Worm (Caenorhabditis elegans) whole organism, midembryonic: ENCODE measurements around the gene clhm-1.

Experiments used
- T22C8.4 ChIP-seq: fragments of 200-800 bp; sonication (Bioruptor generic); IDR thresholded peaks from 2 replicates; pipeline ENCODE4 v1.3.6; 2022; ENCODE audit warnings: missing genetic modification characterization, missing compliant biosample characterization
- cog-1 ChIP-seq: sonication (generic microtip); optimal IDR thresholded peaks from 2 replicates; lab custom pipeline; 2016; ENCODE audit warnings: missing genetic modification characterization, missing compliant biosample characterization
- flt-1 ChIP-seq: fragments of 200-800 bp; sonication (Bioruptor generic); IDR thresholded peaks from 2 replicates; pipeline ENCODE4 v1.3.6; 2022; ENCODE audit warnings: missing genetic modification characterization, missing compliant biosample characterization
- klf-2 ChIP-seq: fragments of 200-800 bp; sonication (Bioruptor generic); conservative IDR thresholded peaks from 2 replicates; pipeline ENCODE4 v1.3.6; 2022; ENCODE audit warnings: missing genetic modification reagents, missing genetic modification characterization, missing compliant biosample characterization
- med-1 ChIP-seq: sonication (generic microtip); optimal IDR thresholded peaks from 2 replicates; lab custom pipeline; 2017; ENCODE audit warnings: missing genetic modification characterization, mild to moderate bottlenecking, missing compliant biosample characterization, antibody characterized with exemption, missing genetic modification reagents; ENCODE audit not compliant: insufficient read depth
- ref-1 ChIP-seq: fragments of 200-800 bp; sonication (Bioruptor generic); conservative IDR thresholded peaks from 2 replicates; pipeline ENCODE4 v1.3.6; 2022; ENCODE audit warnings: missing genetic modification reagents, missing genetic modification characterization, missing compliant biosample characterization
- tab-1 ChIP-seq: fragments of 200-800 bp; sonication (Bioruptor generic); IDR thresholded peaks from 2 replicates; pipeline ENCODE4 v1.3.6; 2022; ENCODE audit warnings: missing genetic modification characterization, missing compliant biosample characterization
- ztf-23 ChIP-seq: fragments of 200-800 bp; sonication (Bioruptor generic); IDR thresholded peaks from 2 replicates; pipeline ENCODE4 v1.3.6; 2022; ENCODE audit warnings: missing genetic modification reagents, missing genetic modification characterization, missing compliant biosample characterization
- ztf-29 ChIP-seq: fragments of 200-800 bp; sonication (Bioruptor generic); IDR thresholded peaks from 2 replicates; pipeline ENCODE4 v1.3.6; 2022; ENCODE audit warnings: missing genetic modification reagents, missing genetic modification characterization, missing compliant biosample characterization

Gene clhm-1

DNA sequence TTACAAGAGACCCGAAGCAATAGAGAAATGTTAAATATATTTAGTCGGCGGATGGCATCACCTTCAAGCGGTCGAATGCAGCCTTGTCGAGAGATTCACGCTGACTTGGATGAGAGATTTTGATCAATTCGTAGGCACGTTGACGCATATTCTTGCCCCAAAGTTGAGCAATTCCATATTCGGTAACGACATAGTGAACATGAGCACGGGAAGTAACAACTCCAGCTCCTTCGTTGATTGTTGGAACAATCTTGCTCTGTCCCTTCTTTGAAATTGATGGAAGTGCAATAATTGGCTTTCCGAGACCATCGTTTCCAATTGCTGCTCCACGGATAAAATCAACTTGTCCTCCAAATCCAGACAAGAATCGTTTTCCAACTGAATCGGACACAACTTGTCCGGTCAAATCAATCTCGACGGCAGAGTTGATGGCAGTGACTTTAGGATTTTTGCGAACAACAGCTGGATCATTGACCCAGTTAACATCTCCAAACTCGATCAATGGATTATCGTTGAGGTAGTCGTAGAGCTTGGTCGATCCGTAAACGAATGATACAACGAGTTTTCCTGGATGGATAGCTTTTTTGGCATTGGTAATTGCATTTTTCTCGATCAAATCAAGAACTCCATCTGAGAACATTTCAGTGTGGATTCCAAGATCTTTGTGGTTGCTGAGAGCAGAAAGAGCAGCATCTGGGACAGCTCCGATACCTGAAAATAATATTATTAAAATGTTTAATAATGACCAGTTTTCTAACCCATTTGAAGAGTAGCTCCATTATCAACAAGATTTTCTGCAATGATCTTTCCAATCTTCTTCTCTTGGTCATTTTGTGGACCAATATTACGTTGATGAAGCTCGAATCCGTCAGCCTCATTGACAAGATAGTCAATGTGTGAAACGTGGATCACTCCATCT lies 18.1 kb upstream of the clhm-1 start:
- no peak for TF ChIP-seq ref-1 (GFP tag; lab: Robert Waterston, UW)
- TF ChIP-seq cog-1 (tag; lab: Kevin White, UChicago), result no peak
- TF ChIP-seq klf-2 (GFP tag; lab: Robert Waterston, UW), result no peak
- no peak for TF ChIP-seq flt-1 (GFP tag; lab: Robert Waterston, UW)
- no peak for TF ChIP-seq ztf-23
- no peak for TF ChIP-seq tab-1
- no peak for TF ChIP-seq ztf-29 (GFP tag; lab: Robert Waterston, UW)
- TF ChIP-seq T22C8.4 (GFP tag; lab: Robert Waterston, UW), result no peak
- TF ChIP-seq med-1 (GFP tag; lab: Kevin White, UChicago), result no peak

DNA sequence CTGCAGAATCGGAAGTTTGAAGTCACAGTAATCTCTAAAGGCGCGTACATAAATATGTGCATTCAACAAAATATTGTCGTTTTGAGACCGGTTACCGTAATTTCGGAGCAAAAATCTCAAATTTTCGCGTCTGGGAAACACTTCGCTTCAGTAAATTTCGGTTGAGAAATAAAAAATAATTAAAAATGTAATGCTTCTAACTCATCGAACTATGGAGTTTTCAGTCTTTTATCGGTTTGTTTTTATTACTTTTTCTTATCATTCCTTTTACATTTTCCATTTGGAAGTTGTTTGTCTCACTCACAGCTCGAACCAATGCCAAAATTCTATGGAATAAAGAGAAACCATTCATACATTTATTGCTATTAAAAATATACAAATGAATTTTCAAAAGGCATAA lies 17.4 kb upstream of the clhm-1 start:
- TF ChIP-seq flt-1 (GFP tag; lab: Robert Waterston, UW) (no peak), med-1 (GFP tag; lab: Kevin White, UChicago) (no peak), ztf-29 (GFP tag; lab: Robert Waterston, UW) (no peak), cog-1 (tag; lab: Kevin White, UChicago) (no peak), ref-1 (GFP tag; lab: Robert Waterston, UW) (no peak), ztf-23 (no peak), klf-2 (GFP tag; lab: Robert Waterston, UW) (no peak), tab-1 (no peak), T22C8.4 (GFP tag; lab: Robert Waterston, UW) (no peak)

DNA sequence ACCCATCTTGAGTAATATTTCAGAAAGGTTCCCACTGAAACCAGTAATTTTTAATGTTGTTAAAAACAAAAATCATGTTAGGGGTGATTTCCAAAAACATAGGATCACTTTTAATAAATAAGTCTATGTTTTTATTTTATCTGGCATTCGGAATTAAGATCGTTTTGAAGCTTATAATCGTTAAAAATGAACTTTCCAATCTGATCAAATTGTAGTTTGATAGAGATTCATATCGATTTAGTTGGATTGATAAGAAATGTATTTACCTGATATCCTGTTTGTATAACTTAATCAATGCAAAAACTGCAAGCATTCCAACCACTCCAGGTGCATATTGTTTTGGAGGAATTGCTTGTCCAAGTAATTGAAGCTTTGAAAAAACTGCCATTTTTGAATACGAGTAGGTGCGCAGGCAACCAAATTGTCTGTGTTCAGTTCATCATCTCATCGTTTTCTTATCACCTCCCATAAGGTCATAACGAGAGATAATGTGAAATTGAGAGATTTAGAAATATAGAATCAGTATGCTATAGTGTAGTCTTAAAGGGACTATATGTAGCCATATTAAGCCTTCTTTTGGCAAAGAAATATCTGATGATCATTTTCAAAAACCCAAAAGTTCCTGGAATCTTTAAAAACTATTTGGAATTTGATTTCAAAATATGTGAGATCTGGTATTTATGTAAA lies 16.7 kb upstream of the clhm-1 start, which contains the start of gene pmp-2:
pmp-2 (minus strand) TSS at position 487 of the 687 bp plus-strand sequence.
- TF ChIP-seq flt-1 (GFP tag; lab: Robert Waterston, UW) (no peak), ztf-23 (no peak), tab-1 (no peak), cog-1 (tag; lab: Kevin White, UChicago) (no peak)

DNA sequence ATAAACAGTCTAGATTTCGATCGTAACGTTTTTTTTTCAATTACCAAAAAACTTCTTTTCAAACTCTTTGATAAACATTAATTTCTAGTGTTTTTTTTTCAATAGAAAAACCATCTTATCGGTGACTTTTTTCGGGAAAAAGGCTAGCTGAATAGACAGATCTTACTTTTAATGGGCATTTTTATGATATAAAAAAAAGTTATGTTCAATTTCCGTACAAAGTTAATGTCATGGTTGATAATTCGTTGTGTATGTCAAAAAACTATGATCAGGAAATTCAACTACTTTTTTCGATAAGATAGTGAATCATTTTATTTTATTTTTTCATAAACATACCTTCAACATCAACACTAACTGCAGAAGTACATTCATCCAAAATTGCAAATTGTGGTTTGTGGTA lies 13.8 kb upstream of the clhm-1 start:
- TF ChIP-seq tab-1 (no peak), ztf-29 (GFP tag; lab: Robert Waterston, UW) (no peak), flt-1 (GFP tag; lab: Robert Waterston, UW) (no peak), klf-2 (GFP tag; lab: Robert Waterston, UW) (no peak), ref-1 (GFP tag; lab: Robert Waterston, UW) (no peak), T22C8.4 (GFP tag; lab: Robert Waterston, UW) (no peak), med-1 (GFP tag; lab: Kevin White, UChicago) (no peak), ztf-23 (no peak), cog-1 (tag; lab: Kevin White, UChicago) (no peak)

DNA sequence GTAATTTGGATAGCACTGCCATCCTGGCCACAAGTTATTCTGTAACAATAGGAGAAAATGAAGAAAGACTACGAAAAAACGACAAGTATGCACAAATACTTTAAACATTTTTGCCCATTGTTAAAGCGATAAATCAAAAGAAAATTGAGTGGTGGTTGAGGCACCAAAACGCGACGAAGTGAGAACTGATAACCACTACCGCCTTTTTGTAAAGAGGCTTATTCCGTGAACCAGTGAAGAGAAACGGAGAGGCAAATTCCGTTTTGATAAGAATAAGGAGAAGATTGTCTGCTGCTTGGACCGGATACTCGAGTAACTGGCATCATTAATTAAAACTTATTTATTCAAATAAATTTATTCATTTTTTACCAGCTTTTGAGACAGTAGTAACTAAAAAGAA lies 12.9 kb upstream of the clhm-1 start, which contains the start of gene pmp-1:
pmp-1 (minus strand) TSS at position 39 of the 400 bp plus-strand sequence.
- TF ChIP-seq cog-1 (tag; lab: Kevin White, UChicago) (no peak), ztf-23 (no peak), flt-1 (GFP tag; lab: Robert Waterston, UW) (no peak), med-1 (GFP tag; lab: Kevin White, UChicago) (no peak), klf-2 (GFP tag; lab: Robert Waterston, UW) (no peak), ztf-29 (GFP tag; lab: Robert Waterston, UW) (no peak)

DNA sequence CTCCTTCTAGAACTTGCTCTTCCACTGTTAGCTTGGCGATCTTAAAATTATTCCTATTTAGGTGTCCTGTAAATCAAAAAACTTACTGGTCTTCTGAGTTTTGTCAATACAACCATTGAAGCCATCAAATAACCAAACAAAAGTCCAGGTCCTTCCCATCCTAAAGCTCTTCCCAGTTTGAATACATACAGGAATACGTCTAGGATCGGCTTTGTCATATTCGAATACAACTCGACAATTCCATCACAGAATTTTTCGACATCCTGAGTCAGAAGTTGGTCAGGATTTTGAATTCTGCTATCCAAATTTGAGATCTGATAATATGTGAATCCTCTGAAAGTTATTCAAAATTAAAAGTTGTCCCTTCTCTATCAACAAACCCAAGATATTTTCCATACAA lies 11.5 kb upstream of the clhm-1 start:
- TF ChIP-seq ref-1 (GFP tag; lab: Robert Waterston, UW) (no peak), ztf-23 (no peak), cog-1 (tag; lab: Kevin White, UChicago) (no peak), med-1 (GFP tag; lab: Kevin White, UChicago) (no peak), ztf-29 (GFP tag; lab: Robert Waterston, UW) (no peak)

DNA sequence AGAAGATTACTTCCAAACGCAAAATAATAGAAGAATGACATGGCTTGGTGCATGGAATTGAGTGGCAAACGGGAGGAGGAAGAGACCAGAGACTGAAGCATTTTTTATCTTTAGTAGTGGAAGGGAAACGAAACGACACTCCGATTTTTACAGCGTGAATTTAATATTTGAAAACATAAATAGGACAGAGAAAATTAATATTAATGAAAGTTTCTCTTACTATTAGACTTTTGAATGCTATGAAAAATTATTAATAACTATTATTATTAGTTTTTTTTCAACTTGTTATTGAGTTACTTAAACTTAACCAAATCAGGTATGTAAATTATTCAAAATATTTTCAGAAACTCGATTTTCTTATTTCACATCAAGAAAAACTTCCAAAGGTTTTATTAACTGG lies 9.3 kb upstream of the clhm-1 start, which contains the start of gene C44B7.7:
C44B7.7 (minus strand) TSS at position 101 of the 400 bp plus-strand sequence.
- TF ChIP-seq ztf-23, result no peak
- no peak for TF ChIP-seq ztf-29 (GFP tag; lab: Robert Waterston, UW)
- TF ChIP-seq med-1 (GFP tag; lab: Kevin White, UChicago), result no peak
- no peak for TF ChIP-seq tab-1
- TF ChIP-seq flt-1 (GFP tag; lab: Robert Waterston, UW), result no peak
- no peak for TF ChIP-seq klf-2 (GFP tag; lab: Robert Waterston, UW)
- no peak for TF ChIP-seq T22C8.4 (GFP tag; lab: Robert Waterston, UW)
- no peak for TF ChIP-seq cog-1 (tag; lab: Kevin White, UChicago)
- TF ChIP-seq ref-1 (GFP tag; lab: Robert Waterston, UW), result no peak

DNA sequence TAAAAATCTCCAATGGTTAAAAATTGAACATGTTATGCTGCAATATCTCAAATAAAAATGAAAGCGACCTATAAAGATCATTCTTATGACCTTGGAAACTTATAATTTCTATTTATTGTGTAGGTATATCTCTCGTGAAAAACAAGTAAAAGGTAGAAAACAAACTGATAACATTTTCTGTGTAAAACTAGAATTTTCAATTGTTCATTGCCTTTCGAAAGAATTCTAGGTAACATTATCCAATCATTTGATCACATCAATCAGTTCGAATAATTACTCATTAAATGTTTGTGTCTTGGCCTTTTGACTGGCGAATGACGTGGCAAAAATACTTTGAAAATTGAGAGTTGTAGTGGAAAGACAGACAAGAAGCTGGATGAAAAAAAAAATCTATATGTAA lies 7.1 kb upstream of the clhm-1 start:
- no peak for TF ChIP-seq tab-1
- TF ChIP-seq ztf-23, result no peak

DNA sequence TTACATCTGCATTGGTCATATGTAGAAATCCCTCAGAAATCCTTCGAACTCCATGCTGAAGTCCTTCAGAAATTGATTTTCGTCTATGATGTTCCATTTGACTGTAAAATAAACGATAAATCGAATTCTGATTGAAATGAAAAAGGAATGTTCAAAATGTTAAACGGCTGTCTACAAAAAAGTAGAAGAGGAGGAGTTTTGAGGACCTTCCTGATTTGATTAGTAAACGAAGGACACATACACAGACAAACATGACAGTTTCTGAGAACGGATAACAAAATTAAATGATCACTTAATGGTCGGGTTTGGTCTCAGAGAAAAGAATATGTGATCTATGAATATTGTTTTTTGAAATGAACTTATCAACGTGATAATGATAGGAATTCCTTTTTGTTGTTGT lies 6.1 kb upstream of the clhm-1 start, which contains the start of gene slc-36.5:
slc-36.5 (minus strand) TSS at position 101 of the 400 bp plus-strand sequence.
- TF ChIP-seq cog-1 (tag; lab: Kevin White, UChicago) (no peak), ztf-23 (no peak), med-1 (GFP tag; lab: Kevin White, UChicago) (no peak), flt-1 (GFP tag; lab: Robert Waterston, UW) (no peak), ztf-29 (GFP tag; lab: Robert Waterston, UW) (no peak), klf-2 (GFP tag; lab: Robert Waterston, UW) (no peak), T22C8.4 (GFP tag; lab: Robert Waterston, UW) (no peak), ref-1 (GFP tag; lab: Robert Waterston, UW) (no peak), tab-1 (no peak)
